Fruit fly (Drosophila melanogaster) Kc167 (cell line): ENCODE data around the gene Neto.

Experiments
- h ChIP-seq: fragments of >200 bp; optimal IDR thresholded peaks from 3 replicates; lab custom pipeline; 2018; ENCODE audit warnings: missing external identifiers
- insv ChIP-seq: fragments of >200 bp; optimal IDR thresholded peaks from 3 replicates; lab custom pipeline; 2018; ENCODE audit warnings: missing external identifiers
- ttk ChIP-seq: sonication (Bioruptor generic); optimal IDR thresholded peaks from 2 replicates; lab custom pipeline; 2017; ENCODE audit warnings: missing external identifiers

- no peak for TF ChIP-seq insv (lab: Kevin White, UChicago)
- TF ChIP-seq h: no peak
- TF ChIP-seq ttk (lab: Kevin White, UChicago): no peak
Measured at dm6 chrX:13568127-13568526, 122.4 kb downstream of the Neto start.
